Fruit fly (Drosophila melanogaster): ENCODE measurements around the gene CG15717.

DNA sequence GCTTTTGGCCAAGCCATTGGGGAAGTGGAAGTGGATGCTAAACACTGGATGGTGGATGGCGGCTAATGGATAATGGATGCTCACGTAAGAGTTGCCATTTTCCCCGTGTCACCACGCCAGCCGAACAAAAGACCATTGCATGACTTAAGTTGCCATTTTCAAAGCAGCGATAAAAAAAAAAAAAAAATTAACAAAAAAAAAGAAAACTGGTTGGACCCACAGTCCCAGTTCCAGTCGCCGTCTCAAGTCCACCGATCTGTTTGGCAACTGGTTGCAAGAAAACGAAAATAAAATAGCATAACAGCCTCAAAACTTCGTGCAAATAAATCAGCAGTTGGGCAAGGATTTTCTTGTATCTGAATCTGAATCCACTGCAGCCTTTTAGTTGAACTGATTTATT lies 20.3 kb downstream of the CG15717 start:
- TF ChIP-seq psq (optimal IDR thresholded peaks at IDR 0.05), result no peak
- TF ChIP-seq h (optimal IDR thresholded peaks at IDR 0.05), result no peak
- no peak for TF ChIP-seq insv (optimal IDR thresholded peaks at IDR 0.05)
- TF ChIP-seq Sin3A (optimal IDR thresholded peaks at IDR 0.05), result no peak
- TF ChIP-seq Myc (optimal IDR thresholded peaks at IDR 0.05), result no peak
- no peak for TF ChIP-seq ttk (optimal IDR thresholded peaks at IDR 0.05)
